Worm (Caenorhabditis elegans) whole organism, L3 larva: ENCODE data around the gene K01B6.4.

Experiments
- R02D3.7 ChIP-seq: fragments of 150-350 bp; optimal IDR thresholded peaks from 2 replicates; lab custom pipeline; 2014; ENCODE audit warnings: missing biosample characterization, missing genetic modification characterization
- ZK546.5 ChIP-seq: sonication (generic microtip); optimal IDR thresholded peaks from 2 replicates; lab custom pipeline; 2017; ENCODE audit warnings: missing biosample characterization, missing genetic modification characterization
- aly-2 ChIP-seq: fragments of 150-350 bp; optimal IDR thresholded peaks from 2 replicates; lab custom pipeline; 2014; ENCODE audit warnings: missing biosample characterization, missing genetic modification characterization
- ama-1 ChIP-seq: fragments of 150-350 bp; optimal IDR thresholded peaks from 2 replicates; lab custom pipeline; 2018
- ceh-16 ChIP-seq: sonication (generic microtip); optimal IDR thresholded peaks from 2 replicates; lab custom pipeline; 2017; ENCODE audit warnings: missing biosample characterization, missing genetic modification characterization
- ceh-28 ChIP-seq: fragments of 150-350 bp; optimal IDR thresholded peaks from 2 replicates; lab custom pipeline; 2014; ENCODE audit warnings: missing biosample characterization, missing genetic modification reagents, missing genetic modification characterization
- ceh-82 ChIP-seq: fragments of 150-350 bp; optimal IDR thresholded peaks from 2 replicates; lab custom pipeline; 2014; ENCODE audit warnings: missing biosample characterization, missing genetic modification characterization
- ceh-9 ChIP-seq: sonication (generic microtip); optimal IDR thresholded peaks from 2 replicates; lab custom pipeline; 2018; ENCODE audit warnings: missing biosample characterization, missing genetic modification characterization
- daf-12 ChIP-seq: fragments of 150-350 bp; optimal IDR thresholded peaks from 2 replicates; lab custom pipeline; 2014; ENCODE audit warnings: missing biosample characterization, missing genetic modification reagents, missing genetic modification characterization
- egl-27 ChIP-seq: sonication (generic microtip); optimal IDR thresholded peaks from 4 replicates; lab custom pipeline; 2017; ENCODE audit warnings: missing biosample characterization, missing genetic modification reagents, missing genetic modification characterization
- elt-2 ChIP-seq: sonication (generic microtip); optimal IDR thresholded peaks from 2 replicates; lab custom pipeline; 2016; ENCODE audit warnings: missing genetic modification reagents, mild to moderate bottlenecking, missing genetic modification characterization, missing compliant biosample characterization
- elt-3 ChIP-seq, 3 experiments: fragments of 150-350 bp in 1 of 3; sonication (generic microtip) in 2 of 3; optimal IDR thresholded peaks; 2 replicates in 2 of 3; 4 replicates in 1 of 3; lab custom pipeline; 2014 to 2017; ENCODE audit warnings: missing biosample characterization in 3 of 3, missing genetic modification characterization in 3 of 3
- fkh-2 ChIP-seq: fragments of 150-350 bp; optimal IDR thresholded peaks from 2 replicates; lab custom pipeline; 2014; ENCODE audit warnings: missing biosample characterization, missing genetic modification reagents, missing genetic modification characterization
- fos-1 ChIP-seq: fragments of 150-350 bp; optimal IDR thresholded peaks from 2 replicates; lab custom pipeline; 2014; ENCODE audit warnings: missing biosample characterization, missing genetic modification characterization
- hmg-11 ChIP-seq: sonication (generic microtip); optimal IDR thresholded peaks from 2 replicates; lab custom pipeline; 2016; ENCODE audit warnings: missing genetic modification characterization, missing compliant biosample characterization
- lin-15B ChIP-seq: fragments of 150-350 bp; optimal IDR thresholded peaks from 2 replicates; lab custom pipeline; 2014; ENCODE audit warnings: missing biosample characterization, missing genetic modification characterization
- lin-39 ChIP-seq: fragments of 150-350 bp; optimal IDR thresholded peaks from 2 replicates; lab custom pipeline; 2018; ENCODE audit warnings: missing biosample characterization, missing genetic modification reagents, missing genetic modification characterization
- nfya-1 ChIP-seq: sonication (generic microtip); optimal IDR thresholded peaks from 2 replicates; lab custom pipeline; 2017; ENCODE audit warnings: missing genetic modification characterization, mild to moderate bottlenecking, missing compliant biosample characterization, antibody characterized with exemption, moderate library complexity; ENCODE audit not compliant: insufficient read depth
- nhr-11 ChIP-seq: fragments of 150-350 bp; optimal IDR thresholded peaks from 2 replicates; lab custom pipeline; 2014; ENCODE audit warnings: missing biosample characterization, missing genetic modification characterization
- nhr-23 ChIP-seq: fragments of 150-350 bp; optimal IDR thresholded peaks from 2 replicates; lab custom pipeline; 2014; ENCODE audit warnings: missing biosample characterization, missing genetic modification reagents, missing genetic modification characterization
- nhr-28 ChIP-seq: fragments of 150-350 bp; optimal IDR thresholded peaks from 2 replicates; lab custom pipeline; 2014; ENCODE audit warnings: missing biosample characterization, missing genetic modification characterization
- nhr-43 ChIP-seq: sonication (generic microtip); optimal IDR thresholded peaks from 2 replicates; lab custom pipeline; 2016; ENCODE audit warnings: mild to moderate bottlenecking, missing genetic modification characterization, missing compliant biosample characterization; ENCODE audit not compliant: poor library complexity, severe bottlenecking
- nhr-77 ChIP-seq: fragments of 150-350 bp; optimal IDR thresholded peaks from 2 replicates; lab custom pipeline; 2014; ENCODE audit warnings: missing biosample characterization, missing genetic modification characterization
- pha-4 ChIP-seq: fragments of 150-350 bp; optimal IDR thresholded peaks from 2 replicates; lab custom pipeline; 2014; ENCODE audit warnings: missing biosample characterization, missing genetic modification reagents, missing genetic modification characterization
- pqm-1 ChIP-seq: fragments of 150-350 bp; optimal IDR thresholded peaks from 2 replicates; lab custom pipeline; 2017; ENCODE audit warnings: missing biosample characterization, missing genetic modification characterization, inconsistent platforms
- unc-39 ChIP-seq: sonication (generic microtip); optimal IDR thresholded peaks from 4 replicates; lab custom pipeline; 2017; ENCODE audit warnings: missing biosample characterization, missing genetic modification characterization
- zag-1 ChIP-seq: fragments of 150-350 bp; optimal IDR thresholded peaks from 2 replicates; lab custom pipeline; 2014; ENCODE audit warnings: missing biosample characterization, missing genetic modification characterization
- ztf-11 ChIP-seq: fragments of 150-350 bp; optimal IDR thresholded peaks from 2 replicates; lab custom pipeline; 2014; ENCODE audit warnings: missing biosample characterization, missing genetic modification characterization
- ztf-4 ChIP-seq: fragments of 150-350 bp; optimal IDR thresholded peaks from 2 replicates; lab custom pipeline; 2014; ENCODE audit warnings: missing biosample characterization, missing genetic modification characterization

Gene K01B6.4

DNA sequence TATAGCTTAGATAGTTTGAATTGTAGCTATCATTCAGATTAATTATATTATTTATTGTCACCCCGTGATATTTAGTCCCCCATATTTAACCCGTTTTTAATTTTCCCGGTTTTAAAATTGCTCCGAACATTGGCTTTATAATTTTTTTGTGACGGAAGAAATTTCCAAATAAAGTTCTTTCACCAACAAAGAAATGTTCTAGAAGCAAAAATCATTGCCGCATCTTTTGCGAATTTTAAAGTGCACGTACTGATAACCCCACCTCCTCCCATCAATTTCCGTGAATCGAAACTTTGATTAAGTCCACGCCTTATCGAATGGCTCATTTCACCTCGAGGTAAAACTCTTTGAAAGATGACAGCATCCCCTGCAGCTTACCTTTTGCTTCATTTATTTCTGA, 27.5 kb upstream of the K01B6.4 start, which contains the start of gene C40H1.7:
Gene C40H1.7 (plus strand): TSS at position 301 of the 400 bp plus-strand sequence.
- TF ChIP-seq nhr-77 (tag; lab: Kevin White, UChicago) = no peak
- peak; percentile 34 for TF ChIP-seq elt-2
- TF ChIP-seq nfya-1 (tag; lab: Kevin White, UChicago) = no peak
- TF ChIP-seq egl-27 (tag; lab: Kevin White, UChicago) = no peak

DNA sequence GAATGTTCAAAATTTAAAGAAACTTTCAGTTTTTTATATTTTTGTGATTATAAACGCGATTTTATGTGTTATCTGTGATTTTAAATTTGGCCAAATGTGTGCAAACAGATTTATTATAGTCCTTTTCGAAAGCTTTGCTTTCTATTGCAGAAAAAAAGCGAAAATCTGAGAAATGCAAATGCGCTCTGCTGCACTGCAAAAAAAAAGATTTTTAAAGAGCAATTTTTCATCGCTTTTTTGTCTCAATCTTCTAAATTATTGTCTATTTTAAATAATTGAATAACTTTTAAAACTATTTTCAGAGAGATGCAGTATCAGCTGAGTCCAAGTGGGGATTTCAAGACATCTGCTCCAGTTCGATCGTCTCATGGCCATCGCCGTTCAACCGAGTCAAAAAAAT, 24.8 kb upstream of the K01B6.4 start, which contains the start of gene cpb-1:
Gene cpb-1 (plus strand): TSS at position 301 of the 400 bp plus-strand sequence.
- TF ChIP-seq ceh-82 (tag; lab: Kevin White, UChicago) (no peak), ztf-4 (tag; lab: Kevin White, UChicago) (no peak), aly-2 (tag; lab: Kevin White, UChicago) (no peak), ztf-11 (tag; lab: Kevin White, UChicago) (no peak), pha-4 (tag; lab: Kevin White, UChicago) (no peak)
- TF ChIP-seq, all 47 proteins: peak for 0

DNA sequence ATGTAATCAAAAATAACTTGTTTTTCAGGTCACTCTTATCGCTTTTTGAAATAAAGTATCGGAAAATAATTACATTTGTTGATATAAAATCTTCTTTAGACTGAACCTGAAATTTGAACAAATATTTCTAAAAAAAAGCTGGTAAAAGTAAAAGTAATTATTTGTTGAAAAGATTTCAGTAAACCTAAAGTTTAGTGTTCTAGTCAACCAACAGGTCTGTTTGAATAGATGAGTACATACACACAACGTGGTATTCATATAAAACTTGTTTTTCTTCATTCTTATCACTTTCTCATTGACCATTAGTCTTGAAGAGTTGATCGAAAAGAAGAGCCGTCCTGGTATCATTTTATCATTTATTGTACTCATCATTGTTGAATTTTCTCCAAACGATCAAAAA, 22.4 kb upstream of the K01B6.4 start, which contains the start of gene C40H1.9:
Gene C40H1.9 (plus strand): TSS at position 301 of the 400 bp plus-strand sequence.
- peak; percentile 16 for TF ChIP-seq pha-4 (tag; lab: Kevin White, UChicago)
- TF ChIP-seq ceh-28 (tag; lab: Kevin White, UChicago) = no peak
- no peak for TF ChIP-seq ztf-4 (tag; lab: Kevin White, UChicago)
- no peak for TF ChIP-seq ZK546.5 (tag; lab: Kevin White, UChicago)
- no peak for TF ChIP-seq hmg-11 (tag; lab: Kevin White, UChicago)

DNA sequence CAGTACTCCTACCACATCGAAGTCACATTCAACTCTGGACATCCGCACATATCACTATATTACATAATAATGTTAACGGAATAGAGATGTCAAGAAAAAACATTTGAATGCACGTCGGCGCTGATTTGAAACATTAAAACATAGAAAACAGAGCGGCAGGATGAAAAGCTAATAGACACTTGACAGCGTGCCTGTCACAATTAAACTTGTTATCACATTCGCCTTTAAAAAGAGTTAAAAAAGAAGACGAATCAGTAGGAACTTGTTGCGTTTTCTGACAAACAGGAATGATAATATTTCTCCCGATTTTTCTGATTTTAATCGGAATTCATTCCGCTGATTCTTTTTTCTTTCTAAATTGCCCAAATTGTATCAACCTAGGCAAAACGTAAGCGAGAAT, 20.4 kb upstream of the K01B6.4 start:
- TF ChIP-seq nhr-43 (tag; lab: Kevin White, UChicago) (no peak), hmg-11 (tag; lab: Kevin White, UChicago) (no peak), nhr-28 (tag; lab: Kevin White, UChicago) (no peak), elt-3 (tag; optimal IDR thresholded peaks at IDR 0.05; lab: Kevin White, UChicago) (no peak), lin-39 (tag; lab: Kevin White, UChicago) (no peak), elt-2 (peak; percentile 70)

DNA sequence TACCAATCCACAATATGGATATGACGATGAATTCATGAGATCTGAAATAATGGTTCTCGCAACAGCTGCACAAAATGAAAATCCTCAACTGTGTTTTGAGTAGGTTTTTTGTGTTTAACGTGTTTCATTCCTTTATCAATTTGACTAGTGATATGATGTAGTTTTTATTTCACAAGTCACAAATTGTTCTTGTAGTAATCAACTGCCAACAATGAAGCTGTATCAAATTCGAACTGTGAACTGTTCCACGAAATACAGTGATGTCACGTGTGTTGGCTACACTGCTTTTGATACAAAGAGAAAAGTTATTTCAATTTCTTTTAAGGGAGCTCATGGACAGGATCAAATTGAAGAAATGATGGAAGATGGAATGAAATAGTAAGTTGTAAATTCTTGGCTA, 17.9 kb upstream of the K01B6.4 start:
- TF ChIP-seq ceh-9 (tag; lab: Kevin White, UChicago) (no peak), zag-1 (no peak), lin-15B (tag; lab: Kevin White, UChicago) (no peak), pqm-1 (peak; percentile 24), unc-39 (tag; lab: Kevin White, UChicago) (no peak), nhr-23 (no peak), daf-12 (tag; lab: Kevin White, UChicago) (no peak), ama-1 (no peak), elt-2 (peak; percentile 67), ceh-16 (no peak), fkh-2 (tag; lab: Kevin White, UChicago) (no peak), fos-1 (no peak), elt-3 (tag; optimal IDR thresholded peaks at IDR 0.05; lab: Kevin White, UChicago) (no peak), R02D3.7 (tag; lab: Kevin White, UChicago) (no peak)
- TF ChIP-seq, all 47 proteins: peak for 2

ce11 chrIII:9314476-9314875, 17.2 kb upstream of the K01B6.4 start, which contains the start of gene C40H1.8:
Gene C40H1.8 (plus strand): TSS chrIII:9314717.
- TF ChIP-seq nhr-43 (tag; lab: Kevin White, UChicago) (no peak), elt-2 (peak; percentile 51)

DNA sequence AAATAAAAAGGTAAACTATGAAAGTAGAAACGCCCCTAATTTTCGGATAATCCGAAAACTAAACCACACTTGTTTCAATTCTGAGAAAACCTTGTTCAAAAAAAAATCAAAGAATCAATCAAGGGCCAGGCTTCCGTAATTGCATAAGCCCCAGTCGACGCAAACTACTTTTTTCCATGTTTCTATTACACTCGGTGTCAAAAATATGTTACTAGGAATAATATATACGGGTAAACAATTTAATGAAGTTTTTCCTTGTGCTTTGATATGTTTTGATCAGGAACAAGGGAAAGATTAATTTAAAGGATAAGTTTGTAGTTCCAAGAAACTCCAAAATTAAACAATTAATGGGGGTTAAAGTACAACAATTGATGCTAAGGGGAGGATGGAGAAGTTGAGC, 12.6 kb upstream of the K01B6.4 start:
- TF ChIP-seq egl-27 (tag; lab: Kevin White, UChicago) = no peak
- peak; percentile 76 for TF ChIP-seq nhr-11 (tag; lab: Kevin White, UChicago)
- TF ChIP-seq, all 47 proteins: peak for 1
